Fruit fly (Drosophila melanogaster) whole organism, embryonic: ENCODE results near the gene Dis3.
A peak's percentile ranks its signal among the peaks of the same experiment; 100 is the strongest.

Experiments used
- C15 ChIP-seq: fragments of 200-800 bp; sonication (Bioruptor generic); IDR thresholded peaks from 3 replicates; pipeline ENCODE4 v1.3.6; 2022; ENCODE audit warnings: missing biosample characterization, missing genetic modification characterization
- CG10147 ChIP-seq: fragments of 200-800 bp; sonication (Bioruptor generic); optimal IDR thresholded peaks from 2 replicates; lab custom pipeline; 2019; ENCODE audit warnings: missing biosample characterization, mild to moderate bottlenecking, missing genetic modification characterization, moderate library complexity
- CG10366 ChIP-seq: fragments of 200-800 bp; sonication (Bioruptor generic); IDR thresholded peaks from 2 replicates; pipeline ENCODE4 v1.3.6; 2022; ENCODE audit warnings: missing biosample characterization, missing genetic modification characterization
- CG10543 ChIP-seq: fragments of 200-800 bp; sonication (Bioruptor generic); optimal IDR thresholded peaks from 3 replicates; lab custom pipeline; 2017; ENCODE audit warnings: missing biosample characterization, mild to moderate bottlenecking, missing genetic modification characterization, moderate library complexity
- CG11398 ChIP-seq: fragments of 200-800 bp; sonication (Bioruptor generic); optimal IDR thresholded peaks from 2 replicates; lab custom pipeline; 2016; ENCODE audit warnings: missing biosample characterization, missing genetic modification characterization
- CG12236 ChIP-seq: fragments of 200-800 bp; sonication (Bioruptor generic); optimal IDR thresholded peaks from 2 replicates; lab custom pipeline; 2016; ENCODE audit warnings: missing biosample characterization, missing genetic modification characterization
- CG12744 ChIP-seq: fragments of 200-800 bp; sonication (Bioruptor generic); optimal IDR thresholded peaks from 2 replicates; lab custom pipeline; 2016; ENCODE audit warnings: missing biosample characterization, missing genetic modification characterization
- CG2120 ChIP-seq: fragments of 200-800 bp; sonication (Bioruptor generic); optimal IDR thresholded peaks from 3 replicates; lab custom pipeline; 2016; ENCODE audit warnings: missing biosample characterization, missing genetic modification characterization
- CG32767 ChIP-seq: fragments of 200-800 bp; sonication (Bioruptor generic); IDR thresholded peaks from 2 replicates; pipeline ENCODE4 v1.3.6; 2022; ENCODE audit warnings: missing biosample characterization, missing genetic modification characterization
- CG34224 ChIP-seq: fragments of 200-800 bp; sonication (Bioruptor generic); IDR thresholded peaks from 3 replicates; pipeline ENCODE4 v1.3.6; 2022; ENCODE audit warnings: missing biosample characterization, missing genetic modification characterization; ENCODE audit not compliant: partially characterized antibody
- CG3838 ChIP-seq: fragments of 200-800 bp; sonication (Bioruptor generic); optimal IDR thresholded peaks from 3 replicates; lab custom pipeline; 2016; ENCODE audit warnings: missing biosample characterization, missing genetic modification characterization
- CG4328 ChIP-seq: fragments of 200-800 bp; sonication (Bioruptor generic); optimal IDR thresholded peaks from 3 replicates; lab custom pipeline; 2017; ENCODE audit warnings: missing biosample characterization, missing genetic modification reagents, missing genetic modification characterization
- CG4424 ChIP-seq: fragments of 200-800 bp; sonication (Bioruptor generic); optimal IDR thresholded peaks from 3 replicates; lab custom pipeline; 2016; ENCODE audit warnings: missing biosample characterization, missing genetic modification characterization
- CG6689 ChIP-seq: fragments of 200-800 bp; sonication (Bioruptor generic); IDR thresholded peaks from 2 replicates; pipeline ENCODE4 v1.3.6; 2022; ENCODE audit warnings: missing biosample characterization, missing genetic modification characterization
- CG6854 ChIP-seq: fragments of 200-800 bp; sonication (Bioruptor generic); optimal IDR thresholded peaks from 3 replicates; lab custom pipeline; 2017; ENCODE audit warnings: missing biosample characterization, mild to moderate bottlenecking, missing genetic modification characterization
- CG7357 ChIP-seq: fragments of 200-800 bp; sonication (Bioruptor generic); IDR thresholded peaks from 3 replicates; pipeline ENCODE4 v1.3.6; 2022; ENCODE audit warnings: missing biosample characterization, missing genetic modification characterization
- CG7372 ChIP-seq: fragments of 200-800 bp; sonication (Bioruptor generic); IDR thresholded peaks from 2 replicates; pipeline ENCODE4 v1.3.6; 2022; ENCODE audit warnings: missing biosample characterization, missing genetic modification characterization
- CG7928 ChIP-seq: fragments of 200-800 bp; sonication (Bioruptor generic); optimal IDR thresholded peaks from 2 replicates; lab custom pipeline; 2017; ENCODE audit warnings: missing biosample characterization, mild to moderate bottlenecking, missing genetic modification characterization
- CG8359 ChIP-seq: fragments of 200-800 bp; sonication (Bioruptor generic); optimal IDR thresholded peaks from 2 replicates; lab custom pipeline; 2017; ENCODE audit warnings: missing biosample characterization, mild to moderate bottlenecking, missing genetic modification characterization, borderline replicate concordance
- CG9215 ChIP-seq: fragments of 200-800 bp; sonication (Bioruptor generic); IDR thresholded peaks from 2 replicates; pipeline ENCODE4 v1.3.6; 2022; ENCODE audit warnings: missing biosample characterization, missing genetic modification characterization
- CG9932 ChIP-seq: fragments of 200-800 bp; sonication (Bioruptor generic); IDR thresholded peaks from 2 replicates; pipeline ENCODE4 v1.3.6; 2022; ENCODE audit warnings: missing biosample characterization, missing genetic modification characterization
- CHES-1-like ChIP-seq: fragments of 200-800 bp; sonication (Bioruptor generic); optimal IDR thresholded peaks from 2 replicates; lab custom pipeline; 2016; ENCODE audit warnings: missing biosample characterization, missing genetic modification characterization
- D19B ChIP-seq: fragments of 200-800 bp; sonication (Bioruptor generic); optimal IDR thresholded peaks from 2 replicates; lab custom pipeline; 2017; ENCODE audit warnings: missing biosample characterization, mild to moderate bottlenecking, missing genetic modification characterization
- GATAe ChIP-seq: fragments of 200-800 bp; sonication (Bioruptor generic); conservative IDR thresholded peaks from 2 replicates; pipeline ENCODE4 v1.3.6; 2022; ENCODE audit warnings: missing biosample characterization, missing genetic modification characterization
- Hr51 ChIP-seq, 2 experiments: fragments of 200-800 bp; sonication (Bioruptor generic); optimal IDR thresholded peaks; 2 replicates in 1 of 2; 3 replicates in 1 of 2; lab custom pipeline; 2016 to 2018; ENCODE audit warnings: missing biosample characterization in 2 of 2, missing genetic modification characterization in 2 of 2, mild to moderate bottlenecking in 1 of 2, moderate library complexity in 1 of 2
- Hsf ChIP-seq: fragments of 200-800 bp; sonication (Bioruptor generic); optimal IDR thresholded peaks from 3 replicates; lab custom pipeline; 2016; ENCODE audit warnings: missing biosample characterization, missing genetic modification characterization
- Kr ChIP-seq: fragments of 200-800 bp; sonication (Bioruptor generic); optimal IDR thresholded peaks from 2 replicates; lab custom pipeline; 2017; ENCODE audit warnings: missing biosample characterization, mild to moderate bottlenecking, missing genetic modification characterization
- MESR4 ChIP-seq: fragments of 200-800 bp; sonication (Bioruptor generic); optimal IDR thresholded peaks from 2 replicates; lab custom pipeline; 2018; ENCODE audit warnings: missing biosample characterization, mild to moderate bottlenecking, missing genetic modification characterization, moderate library complexity
- Nf-YB ChIP-seq: fragments of 200-800 bp; sonication (Bioruptor generic); optimal IDR thresholded peaks from 3 replicates; lab custom pipeline; 2019; ENCODE audit warnings: missing biosample characterization, mild to moderate bottlenecking, missing genetic modification characterization, moderate library complexity
- PHDP ChIP-seq: fragments of 200-800 bp; sonication (Bioruptor generic); optimal IDR thresholded peaks from 3 replicates; lab custom pipeline; 2018; ENCODE audit warnings: missing biosample characterization, mild to moderate bottlenecking, missing genetic modification characterization, moderate library complexity
- amos ChIP-seq: fragments of 200-800 bp; sonication (Bioruptor generic); IDR thresholded peaks from 2 replicates; pipeline ENCODE4 v1.3.6; 2022; ENCODE audit warnings: missing biosample characterization, missing genetic modification characterization; ENCODE audit not compliant: partially characterized antibody
- ap ChIP-seq: fragments of 200-800 bp; sonication (Bioruptor generic); IDR thresholded peaks from 2 replicates; pipeline ENCODE4 v1.3.6; 2022; ENCODE audit warnings: missing biosample characterization, missing genetic modification characterization
- az2 ChIP-seq: fragments of 200-800 bp; sonication (Bioruptor generic); optimal IDR thresholded peaks from 3 replicates; lab custom pipeline; 2016; ENCODE audit warnings: missing biosample characterization, missing genetic modification characterization
- cad ChIP-seq: fragments of >200 bp; optimal IDR thresholded peaks from 2 replicates; lab custom pipeline; 2017; ENCODE audit warnings: missing biosample characterization, missing genetic modification characterization
- caup ChIP-seq: fragments of 200-800 bp; sonication (Bioruptor generic); optimal IDR thresholded peaks from 3 replicates; lab custom pipeline; 2017; ENCODE audit warnings: missing biosample characterization, mild to moderate bottlenecking, missing genetic modification characterization, moderate library complexity; ENCODE audit not compliant: severe bottlenecking
- corto ChIP-seq: fragments of 200-800 bp; sonication (Bioruptor generic); optimal IDR thresholded peaks from 2 replicates; lab custom pipeline; 2016; ENCODE audit warnings: missing biosample characterization, mild to moderate bottlenecking, missing genetic modification characterization, moderate library complexity
- crp ChIP-seq, 2 experiments: fragments of 200-800 bp; sonication (Bioruptor generic); optimal IDR thresholded peaks; 2 replicates in 1 of 2; 3 replicates in 1 of 2; lab custom pipeline; 2017; ENCODE audit warnings: missing biosample characterization in 2 of 2, missing genetic modification characterization in 2 of 2, mild to moderate bottlenecking in 1 of 2, moderate library complexity in 1 of 2
- dati ChIP-seq: fragments of 200-800 bp; sonication (Bioruptor generic); IDR thresholded peaks from 2 replicates; pipeline ENCODE4 v1.3.6; 2022; ENCODE audit warnings: missing biosample characterization, missing genetic modification characterization
- gce ChIP-seq: fragments of 200-800 bp; sonication (Bioruptor generic); IDR thresholded peaks from 3 replicates; pipeline ENCODE4 v1.3.6; 2022; ENCODE audit warnings: missing biosample characterization, missing genetic modification characterization
- hbn ChIP-seq: fragments of 200-800 bp; sonication (Bioruptor generic); IDR thresholded peaks from 2 replicates; pipeline ENCODE4 v1.3.6; 2022; ENCODE audit warnings: missing biosample characterization, missing genetic modification characterization; ENCODE audit not compliant: partially characterized antibody
- pnt ChIP-seq: fragments of 200-800 bp; sonication (Bioruptor generic); optimal IDR thresholded peaks from 3 replicates; lab custom pipeline; 2016; ENCODE audit warnings: missing biosample characterization, missing genetic modification characterization
- seq ChIP-seq: fragments of 200-800 bp; sonication (Bioruptor generic); IDR thresholded peaks from 2 replicates; pipeline ENCODE4 v1.3.6; 2022; ENCODE audit warnings: missing biosample characterization, missing genetic modification characterization
- tin ChIP-seq: fragments of 200-800 bp; sonication (Bioruptor generic); optimal IDR thresholded peaks from 3 replicates; lab custom pipeline; 2016; ENCODE audit warnings: missing biosample characterization, missing genetic modification characterization
- tio ChIP-seq: fragments of 200-800 bp; sonication (Bioruptor generic); optimal IDR thresholded peaks from 2 replicates; lab custom pipeline; 2017; ENCODE audit warnings: missing biosample characterization, missing genetic modification characterization, inconsistent platforms
- tll ChIP-seq, 2 experiments: fragments of 200-800 bp in 1 of 2; fragments of >200 bp in 1 of 2; sonication (Bioruptor generic) in 1 of 2; optimal IDR thresholded peaks; 2 replicates each; lab custom pipeline; 2017 to 2019; ENCODE audit warnings: missing biosample characterization in 2 of 2, missing genetic modification characterization in 2 of 2, mild to moderate bottlenecking in 1 of 2, moderate library complexity in 1 of 2
- trem ChIP-seq: fragments of 200-800 bp; optimal IDR thresholded peaks from 3 replicates; lab custom pipeline; 2019; ENCODE audit warnings: missing biosample characterization, mild to moderate bottlenecking, missing genetic modification characterization, moderate library complexity
- ttk ChIP-seq: fragments of 200-800 bp; sonication (Bioruptor generic); IDR thresholded peaks from 2 replicates; pipeline ENCODE4 v2.1.2; 2022; ENCODE audit warnings: missing biosample characterization, missing genetic modification characterization
- vfl ChIP-seq: fragments of 200-800 bp; sonication (Bioruptor generic); optimal IDR thresholded peaks from 2 replicates; lab custom pipeline; 2016; ENCODE audit warnings: missing biosample characterization, missing genetic modification characterization
- zen2 ChIP-seq: fragments of 200-800 bp; sonication (Bioruptor generic); IDR thresholded peaks from 3 replicates; pipeline ENCODE4 v1.3.6; 2022; ENCODE audit warnings: missing biosample characterization, missing genetic modification characterization; ENCODE audit not compliant: partially characterized antibody

Dis3 gene

dm6 chr3R:24289768-24290349 is 43.4 kb upstream of the Dis3 start, which contains the start of the genes CG34290 and Uck (continued):
- peak; percentile 82 for TF ChIP-seq CG34224 (GFP tag; lab: Robert Waterston, UW)
- TF ChIP-seq CG10147 (GFP tag; lab: Kevin White, UChicago) = peak; percentile 79
- peak; percentile 63 to 68 for TF ChIP-seq Hr51 (GFP tag; optimal IDR thresholded peaks at IDR 0.05; lab: Kevin White, UChicago)
- peak; percentile 95 for TF ChIP-seq caup (GFP tag; lab: Kevin White, UChicago)
- 0 out of 2 replicates have a peak, but pooled peaks have one; percentile 18 for TF ChIP-seq CG32767 (GFP tag; lab: Robert Waterston, UW)
- TF ChIP-seq CHES-1-like (GFP tag; lab: Kevin White, UChicago) = peak; percentile 79
- peak; percentile 82 for TF ChIP-seq CG4328
- TF ChIP-seq CG9932 (GFP tag; lab: Robert Waterston, UW) = peak; percentile 65
- peak; percentile 83 for TF ChIP-seq zen2
- TF ChIP-seq tll (GFP tag; optimal IDR thresholded peaks at IDR 0.05; lab: Kevin White, UChicago) = no peak
- peak; percentile 82 for TF ChIP-seq PHDP (tag; lab: Kevin White, UChicago)
- TF ChIP-seq CG2120 (GFP tag; lab: Kevin White, UChicago) = peak; percentile 61
- no peak for TF ChIP-seq CG3838 (GFP tag; lab: Kevin White, UChicago)
- no peak for TF ChIP-seq Kr (GFP tag; lab: Kevin White, UChicago)
- no peak for TF ChIP-seq GATAe (GFP tag; lab: Robert Waterston, UW)
- no peak for TF ChIP-seq C15
- peak; percentile 63 for TF ChIP-seq CG8359 (GFP tag; lab: Kevin White, UChicago)
- TF ChIP-seq CG10543 (GFP tag; lab: Kevin White, UChicago) = peak; percentile 87
- no peak for TF ChIP-seq corto
- TF ChIP-seq crp (GFP tag; optimal IDR thresholded peaks at IDR 0.05; lab: Kevin White, UChicago) = peak; percentile 61 to 95
- TF ChIP-seq Hsf (GFP tag; lab: Kevin White, UChicago) = peak; percentile 78
- TF ChIP-seq CG7928 (GFP tag; lab: Kevin White, UChicago) = no peak
- peak; percentile 44 for TF ChIP-seq ttk (GFP tag; lab: Robert Waterston, UW)
- TF ChIP-seq CG11398 = peak; percentile 79
- TF ChIP-seq hbn (GFP tag; lab: Robert Waterston, UW) = peak; percentile 85
- peak; percentile 53 for TF ChIP-seq CG6689 (GFP tag; lab: Robert Waterston, UW)
- TF ChIP-seq tio = peak; percentile 3
- peak; percentile 8 for TF ChIP-seq az2 (GFP tag; lab: Kevin White, UChicago)
- TF ChIP-seq ap (GFP tag; lab: Robert Waterston, UW) = peak; percentile 45
- peak; percentile 66 for TF ChIP-seq CG10366 (GFP tag; lab: Robert Waterston, UW)
- TF ChIP-seq CG12744 (GFP tag; lab: Kevin White, UChicago) = peak; percentile 49
- peak; percentile 77 for TF ChIP-seq MESR4
- 0 out of 2 replicates have a peak, but pooled peaks have one; percentile 23 for TF ChIP-seq seq
- TF ChIP-seq CG9215 = no peak
- TF ChIP-seq D19B (GFP tag; lab: Kevin White, UChicago) = peak; percentile 51
- peak; percentile 16 for TF ChIP-seq vfl (GFP tag; lab: Kevin White, UChicago)
- peak; percentile 87 for TF ChIP-seq amos
- peak; percentile 54 for TF ChIP-seq tin (GFP tag; lab: Kevin White, UChicago)
- peak; percentile 72 for TF ChIP-seq CG12236 (GFP tag; lab: Kevin White, UChicago)
- TF ChIP-seq dati (GFP tag; lab: Robert Waterston, UW) = no peak
- TF ChIP-seq CG7357 = no peak
- TF ChIP-seq CG4424 (GFP tag; lab: Kevin White, UChicago) = peak; percentile 59
- no peak for TF ChIP-seq pnt (GFP tag; lab: Kevin White, UChicago)
- peak; percentile 84 for TF ChIP-seq CG6854 (GFP tag; lab: Kevin White, UChicago)
- 0 out of 2 replicates have a peak, but pooled peaks have one; percentile 34 for TF ChIP-seq CG7372 (GFP tag; lab: Robert Waterston, UW)
- peak; percentile 78 for TF ChIP-seq gce
- TF ChIP-seq cad (GFP tag; lab: Kevin White, UChicago) = no peak
- peak; percentile 88 for TF ChIP-seq trem (tag; lab: Kevin White, UChicago)
- peak; percentile 63 for TF ChIP-seq Nf-YB
